Worm (Caenorhabditis elegans) whole organism, midembryonic: ENCODE results near the gene M163.22.
A peak's percentile ranks its signal among the peaks of the same experiment; 100 is the strongest.

ENCODE experiments used
- T22C8.4 ChIP-seq: fragments of 200-800 bp; sonication (Bioruptor generic); IDR thresholded peaks from 2 replicates; pipeline ENCODE4 v1.3.6; 2022; ENCODE audit warnings: missing genetic modification characterization, missing compliant biosample characterization
- ref-1 ChIP-seq: fragments of 200-800 bp; sonication (Bioruptor generic); conservative IDR thresholded peaks from 2 replicates; pipeline ENCODE4 v1.3.6; 2022; ENCODE audit warnings: missing genetic modification reagents, missing genetic modification characterization, missing compliant biosample characterization
- tab-1 ChIP-seq: fragments of 200-800 bp; sonication (Bioruptor generic); IDR thresholded peaks from 2 replicates; pipeline ENCODE4 v1.3.6; 2022; ENCODE audit warnings: missing genetic modification characterization, missing compliant biosample characterization
- ztf-23 ChIP-seq: fragments of 200-800 bp; sonication (Bioruptor generic); IDR thresholded peaks from 2 replicates; pipeline ENCODE4 v1.3.6; 2022; ENCODE audit warnings: missing genetic modification reagents, missing genetic modification characterization, missing compliant biosample characterization

ce11 chrX:14478743-14479428 is 13.2 kb downstream of the M163.22 start, which contains the start of gene M163.11:
- TF ChIP-seq ztf-23 (GFP tag; lab: Robert Waterston, UW): 0 out of 2 replicates have a peak, but pooled peaks have one; percentile 46
- no peak for TF ChIP-seq T22C8.4 (GFP tag; lab: Robert Waterston, UW)
- TF ChIP-seq tab-1: no peak
- TF ChIP-seq ref-1 (GFP tag; lab: Robert Waterston, UW): no peak
